Worm (Caenorhabditis elegans): Measurements from ENCODE around the gene clec-36.

The clec-36 gene

ce11 chrV:16814541-16815207 lies 33.7 kb downstream of the clec-36 start (continued):
- TF ChIP-seq F37B4.10 (GFP tag; IDR thresholded peaks at IDR 0.05), result no peak
- TF ChIP-seq lin-26 (GFP tag; IDR thresholded peaks at IDR 0.05), result no peak
- no peak for TF ChIP-seq ztf-25 (GFP tag; IDR thresholded peaks at IDR 0.05)
- no peak for TF ChIP-seq ztf-18 (tag; optimal IDR thresholded peaks at IDR 0.05)
- TF ChIP-seq him-1 (tag; optimal IDR thresholded peaks at IDR 0.05), result no peak
- TF ChIP-seq nhr-120 (GFP tag; IDR thresholded peaks at IDR 0.05), result no peak
- TF ChIP-seq aptf-2 (GFP tag; conservative IDR thresholded peaks at IDR 0.05), result no peak
- TF ChIP-seq snpc-1.1 (tag; optimal IDR thresholded peaks at IDR 0.05; ENCODE audit: insufficient read depth), result no peak
- no peak for TF ChIP-seq bed-1 (GFP tag; IDR thresholded peaks at IDR 0.05)
- no peak for TF ChIP-seq nfya-2 (GFP tag; IDR thresholded peaks at IDR 0.05)
- TF ChIP-seq Y95B8A.8 (GFP tag; IDR thresholded peaks at IDR 0.05), result 0 out of 2 replicates have a peak, but pooled peaks have one; percentile 34
- TF ChIP-seq mcd-1 (GFP tag; IDR thresholded peaks at IDR 0.05), result 0 out of 2 replicates have a peak, but pooled peaks have one; percentile 17
- TF ChIP-seq somi-1 (GFP tag; optimal IDR thresholded peaks at IDR 0.05), result no peak
- TF ChIP-seq hrde-1 (tag; optimal IDR thresholded peaks at IDR 0.05; ENCODE audit: borderline replicate concordance), result peak; percentile 18
- TF ChIP-seq dox-1 (GFP tag; IDR thresholded peaks at IDR 0.05), result no peak
- peak; percentile 41; the same call in 1 of the 2 replicates for TF ChIP-seq B0336.3 (GFP tag; IDR thresholded peaks at IDR 0.05)
- no peak; the same call in 1 of the 2 replicates for TF ChIP-seq egrh-3 (GFP tag; IDR thresholded peaks at IDR 0.05)
- no peak for TF ChIP-seq ceh-100 (GFP tag; IDR thresholded peaks at IDR 0.05)
- no peak for TF ChIP-seq sea-2 (GFP tag; IDR thresholded peaks at IDR 0.05)
- TF ChIP-seq die-1 (tag; optimal IDR thresholded peaks at IDR 0.05), result no peak

- TF ChIP-seq die-1 (tag; optimal IDR thresholded peaks at IDR 0.05) (no peak), nfyb-1 (GFP tag; IDR thresholded peaks at IDR 0.05) (peak; percentile 46; the same call in 1 of the 2 replicates)
Observed at ce11 chrV:16812371-16812770, 36.0 kb downstream of the clec-36 start.

ce11 chrV:16811841-16812240 lies 36.6 kb downstream of the clec-36 start:
- TF ChIP-seq lin-54 (GFP tag; optimal IDR thresholded peaks at IDR 0.05) (no peak), ccch-3 (GFP tag; optimal IDR thresholded peaks at IDR 0.05) (no peak), fkh-3 (tag; optimal IDR thresholded peaks at IDR 0.05) (no peak), aptf-2 (GFP tag; conservative IDR thresholded peaks at IDR 0.05) (no peak), lag-1 (GFP tag; IDR thresholded peaks at IDR 0.05) (no peak), nfya-2 (GFP tag; IDR thresholded peaks at IDR 0.05) (no peak), ztf-6 (GFP tag; IDR thresholded peaks at IDR 0.05) (no peak), ceh-27 (GFP tag; optimal IDR thresholded peaks at IDR 0.05) (no peak), egl-44 (GFP tag; IDR thresholded peaks at IDR 0.05) (no peak), C17E4.6 (GFP tag; IDR thresholded peaks at IDR 0.05) (no peak)

- no peak for TF ChIP-seq mxl-1 (tag; optimal IDR thresholded peaks at IDR 0.05)
- TF ChIP-seq nfyb-1 (GFP tag; IDR thresholded peaks at IDR 0.05), result peak; percentile 71; the same call in 1 of the 2 replicates
Observed at ce11 chrV:16808168-16808567, 40.2 kb downstream of the clec-36 start.

- TF ChIP-seq hlh-26 (GFP tag; conservative IDR thresholded peaks at IDR 0.05) (no peak), F52B5.7 (tag; optimal IDR thresholded peaks at IDR 0.05) (no peak), pha-4 (tag; optimal IDR thresholded peaks at IDR 0.05) (no peak), rec-8 (tag; optimal IDR thresholded peaks at IDR 0.05) (no peak), madf-8 (GFP tag; conservative IDR thresholded peaks at IDR 0.05) (no peak), unc-130 (GFP tag; optimal IDR thresholded peaks at IDR 0.05) (no peak), snpc-4 (GFP tag; optimal IDR thresholded peaks at IDR 0.05) (no peak), snpc-4 (tag; optimal IDR thresholded peaks at IDR 0.05) (no peak), F57A8.1 (GFP tag; optimal IDR thresholded peaks at IDR 0.05) (no peak), K12H6.12 (tag; optimal IDR thresholded peaks at IDR 0.05) (no peak)
Observed at ce11 chrV:16804795-16805194, 43.6 kb downstream of the clec-36 start.

Data from whole organism, young adult.